Worm (Caenorhabditis elegans) whole organism, L1 larva: ENCODE data around the gene ins-15.

Experiments used
- C16A3.4 ChIP-seq: fragments of 150-350 bp; optimal IDR thresholded peaks from 2 replicates; lab custom pipeline; 2014; ENCODE audit warnings: missing biosample characterization, missing genetic modification characterization
- C34B4.2 ChIP-seq: sonication (generic microtip); optimal IDR thresholded peaks from 2 replicates; lab custom pipeline; 2017; ENCODE audit warnings: mild to moderate bottlenecking, missing genetic modification characterization, missing compliant biosample characterization
- aha-1 ChIP-seq: fragments of 150-350 bp; optimal IDR thresholded peaks from 2 replicates; lab custom pipeline; 2014; ENCODE audit warnings: missing biosample characterization, missing genetic modification characterization
- alr-1 ChIP-seq: fragments of 200-800 bp; sonication (Bioruptor generic); optimal IDR thresholded peaks from 2 replicates; lab custom pipeline; 2018; ENCODE audit warnings: borderline replicate concordance, mild to moderate bottlenecking, missing genetic modification characterization, missing compliant biosample characterization
- aly-2 ChIP-seq: fragments of 150-350 bp; optimal IDR thresholded peaks from 2 replicates; lab custom pipeline; 2014; ENCODE audit warnings: missing biosample characterization, missing genetic modification characterization
- ama-1 ChIP-seq: fragments of 150-350 bp; optimal IDR thresholded peaks from 2 replicates; lab custom pipeline; 2014
- blmp-1 ChIP-seq: fragments of 150-350 bp; optimal IDR thresholded peaks from 2 replicates; lab custom pipeline; 2014; ENCODE audit warnings: missing biosample characterization, missing genetic modification characterization
- ceh-82 ChIP-seq, 3 experiments: fragments of 150-350 bp in 1 of 3; sonication (generic microtip) in 2 of 3; optimal IDR thresholded peaks; 2 replicates each; lab custom pipeline; 2014 to 2017; ENCODE audit warnings: missing biosample characterization in 3 of 3, missing genetic modification characterization in 3 of 3
- ceh-88 ChIP-seq: fragments of 200-800 bp; sonication (Bioruptor generic); IDR thresholded peaks from 2 replicates; pipeline ENCODE4 v1.3.6; 2022; ENCODE audit warnings: missing genetic modification characterization, missing compliant biosample characterization
- ces-1 ChIP-seq: fragments of 150-350 bp; optimal IDR thresholded peaks from 2 replicates; lab custom pipeline; 2014; ENCODE audit warnings: missing biosample characterization, missing genetic modification reagents, missing genetic modification characterization
- dsc-1 ChIP-seq: sonication (generic microtip); optimal IDR thresholded peaks from 2 replicates; lab custom pipeline; 2016; ENCODE audit warnings: mild to moderate bottlenecking, missing genetic modification characterization, missing compliant biosample characterization
- efl-1 ChIP-seq, 4 experiments: fragments of 150-350 bp; optimal IDR thresholded peaks in 3 of 4; peaks in 1 of 4; 1 replicate in 1 of 4; 2 replicates in 3 of 4; lab custom pipeline; 2014; ENCODE audit warnings: missing biosample characterization in 2 of 4, missing genetic modification characterization in 2 of 4, missing genetic modification reagents in 2 of 4
- egl-13 ChIP-seq: sonication (generic microtip); optimal IDR thresholded peaks from 2 replicates; lab custom pipeline; 2016; ENCODE audit warnings: missing genotype, missing genetic modification reagents, missing genetic modification characterization, missing compliant biosample characterization
- elt-2 ChIP-seq: sonication (generic microtip); optimal IDR thresholded peaks from 2 replicates; lab custom pipeline; 2016; ENCODE audit warnings: missing genetic modification characterization, mild to moderate bottlenecking, inconsistent platforms, missing compliant biosample characterization, missing genetic modification reagents
- fkh-8 ChIP-seq: sonication (generic microtip); optimal IDR thresholded peaks from 2 replicates; lab custom pipeline; 2016; ENCODE audit warnings: mild to moderate bottlenecking, missing genetic modification characterization, missing compliant biosample characterization
- grh-1 ChIP-seq: fragments of 200-800 bp; sonication (Bioruptor generic); IDR thresholded peaks from 2 replicates; pipeline ENCODE4 v1.3.6; 2022; ENCODE audit warnings: missing genetic modification reagents, missing genetic modification characterization, missing compliant biosample characterization
- hpl-2 ChIP-seq: fragments of 150-350 bp; optimal IDR thresholded peaks from 2 replicates; lab custom pipeline; 2014; ENCODE audit warnings: missing biosample characterization, missing genetic modification reagents, missing genetic modification characterization
- irx-1 ChIP-seq: sonication (generic microtip); optimal IDR thresholded peaks from 2 replicates; lab custom pipeline; 2016; ENCODE audit warnings: missing genetic modification characterization, missing compliant biosample characterization
- jun-1 ChIP-seq: fragments of 150-350 bp; optimal IDR thresholded peaks from 2 replicates; lab custom pipeline; 2014; ENCODE audit warnings: missing biosample characterization, missing genetic modification reagents, missing genetic modification characterization
- lin-13 ChIP-seq: fragments of 150-350 bp; optimal IDR thresholded peaks from 2 replicates; lab custom pipeline; 2014; ENCODE audit warnings: missing biosample characterization, missing genetic modification reagents, missing genetic modification characterization
- lin-14 ChIP-seq: fragments of 200-800 bp; sonication (Bioruptor generic); optimal IDR thresholded peaks from 2 replicates; lab custom pipeline; 2018; ENCODE audit warnings: mild to moderate bottlenecking, missing genetic modification characterization, moderate library complexity, missing compliant biosample characterization
- lin-15B ChIP-seq: fragments of 150-350 bp; sonication (generic microtip); optimal IDR thresholded peaks from 3 replicates; lab custom pipeline; 2014; ENCODE audit warnings: missing biosample characterization, missing genetic modification characterization
- lin-35 ChIP-seq, 2 experiments: fragments of 150-350 bp; optimal IDR thresholded peaks; 2 replicates each; lab custom pipeline; 2014; ENCODE audit warnings: missing biosample characterization in 2 of 2, missing genetic modification characterization in 2 of 2, missing genetic modification reagents in 2 of 2
- lir-3 ChIP-seq: sonication (generic microtip); optimal IDR thresholded peaks from 2 replicates; lab custom pipeline; 2016; ENCODE audit warnings: mild to moderate bottlenecking, missing genetic modification characterization, moderate library complexity, missing compliant biosample characterization; ENCODE audit not compliant: poor library complexity
- mab-9 ChIP-seq: fragments of 200-800 bp; sonication (Bioruptor generic); IDR thresholded peaks from 2 replicates; pipeline ENCODE4 v1.3.6; 2022; ENCODE audit warnings: missing genetic modification reagents, missing genetic modification characterization, missing compliant biosample characterization
- mdl-1 ChIP-seq, 2 experiments: fragments of 150-350 bp; optimal IDR thresholded peaks; 2 replicates each; lab custom pipeline; 2014 to 2017; ENCODE audit warnings: missing biosample characterization in 2 of 2, missing genetic modification characterization in 2 of 2, inconsistent platforms in 1 of 2
- mep-1 ChIP-seq: fragments of 150-350 bp; optimal IDR thresholded peaks from 2 replicates; lab custom pipeline; 2014; ENCODE audit warnings: missing biosample characterization, missing genetic modification characterization
- nhr-19 ChIP-seq: fragments of 200-800 bp; sonication (Bioruptor generic); conservative IDR thresholded peaks from 2 replicates; pipeline ENCODE4 v1.3.6; 2022; ENCODE audit warnings: missing genetic modification characterization, missing compliant biosample characterization
- nhr-20 ChIP-seq: sonication (generic microtip); optimal IDR thresholded peaks from 2 replicates; lab custom pipeline; 2016; ENCODE audit warnings: mild to moderate bottlenecking, missing genetic modification characterization, missing compliant biosample characterization
- nhr-237 ChIP-seq: fragments of 150-350 bp; optimal IDR thresholded peaks from 2 replicates; lab custom pipeline; 2014; ENCODE audit warnings: missing biosample characterization, missing genetic modification characterization
- nhr-47 ChIP-seq: sonication (generic microtip); optimal IDR thresholded peaks from 2 replicates; lab custom pipeline; 2016; ENCODE audit warnings: mild to moderate bottlenecking, missing genetic modification characterization, moderate library complexity, missing compliant biosample characterization
- nhr-71 ChIP-seq: sonication (generic microtip); optimal IDR thresholded peaks from 2 replicates; lab custom pipeline; 2016; ENCODE audit warnings: mild to moderate bottlenecking, missing genetic modification characterization, moderate library complexity, missing compliant biosample characterization
- nhr-76 ChIP-seq: sonication (generic microtip); optimal IDR thresholded peaks from 2 replicates; lab custom pipeline; 2017; ENCODE audit warnings: missing biosample characterization, missing genetic modification characterization
- nhr-77 ChIP-seq: fragments of 150-350 bp; optimal IDR thresholded peaks from 2 replicates; lab custom pipeline; 2014; ENCODE audit warnings: missing biosample characterization, missing genetic modification characterization
- nhr-84 ChIP-seq: sonication (generic microtip); optimal IDR thresholded peaks from 2 replicates; lab custom pipeline; 2017; ENCODE audit warnings: missing biosample characterization, missing genetic modification characterization
- nhr-85 ChIP-seq: sonication (generic microtip); peaks from one replicate; lab custom pipeline; 2016; ENCODE audit warnings: missing genetic modification characterization, inconsistent platforms, missing compliant biosample characterization
- nhr-90 ChIP-seq: sonication (generic microtip); optimal IDR thresholded peaks from 2 replicates; lab custom pipeline; 2016; ENCODE audit warnings: mild to moderate bottlenecking, missing genetic modification characterization, missing compliant biosample characterization; ENCODE audit not compliant: poor library complexity
- pax-3 ChIP-seq: fragments of 200-800 bp; sonication (Bioruptor generic); optimal IDR thresholded peaks from 2 replicates; lab custom pipeline; 2018; ENCODE audit warnings: mild to moderate bottlenecking, missing genetic modification characterization, moderate library complexity, missing compliant biosample characterization
- pqm-1 ChIP-seq: sonication (generic microtip); optimal IDR thresholded peaks from 3 replicates; lab custom pipeline; 2017; ENCODE audit warnings: missing biosample characterization, missing genetic modification characterization
- rnt-1 ChIP-seq: sonication (generic microtip); optimal IDR thresholded peaks from 2 replicates; lab custom pipeline; 2016; ENCODE audit warnings: mild to moderate bottlenecking, missing genetic modification characterization, moderate library complexity, missing compliant biosample characterization
- skn-1 ChIP-seq: fragments of 150-350 bp; optimal IDR thresholded peaks from 2 replicates; lab custom pipeline; 2014; ENCODE audit warnings: missing biosample characterization, missing genetic modification characterization
- snpc-4 ChIP-seq: fragments of 150-350 bp; optimal IDR thresholded peaks from 2 replicates; lab custom pipeline; 2014; ENCODE audit warnings: missing biosample characterization, missing genetic modification characterization
- snu-23 ChIP-seq: sonication (generic microtip); optimal IDR thresholded peaks from 2 replicates; lab custom pipeline; 2016; ENCODE audit warnings: missing genetic modification characterization, missing compliant biosample characterization
- swsn-7 ChIP-seq: sonication (generic microtip); optimal IDR thresholded peaks from 2 replicates; lab custom pipeline; 2016; ENCODE audit warnings: missing genetic modification characterization, missing compliant biosample characterization
- tbx-2 ChIP-seq: sonication (generic microtip); optimal IDR thresholded peaks from 2 replicates; lab custom pipeline; 2016; ENCODE audit warnings: missing genetic modification characterization, missing compliant biosample characterization
- unc-30 ChIP-seq: sonication (generic microtip); optimal IDR thresholded peaks from 2 replicates; lab custom pipeline; 2017; ENCODE audit warnings: missing biosample characterization, missing genetic modification characterization
- xbp-1 ChIP-seq: sonication (generic microtip); optimal IDR thresholded peaks from 2 replicates; lab custom pipeline; 2016; ENCODE audit warnings: missing genetic modification characterization, missing compliant biosample characterization
- zag-1 ChIP-seq: fragments of 150-350 bp; optimal IDR thresholded peaks from 2 replicates; lab custom pipeline; 2014; ENCODE audit warnings: missing biosample characterization, missing genetic modification characterization
- zip-4 ChIP-seq: fragments of 200-800 bp; sonication (Bioruptor generic); optimal IDR thresholded peaks from 2 replicates; lab custom pipeline; 2018; ENCODE audit warnings: mild to moderate bottlenecking, missing genetic modification characterization, moderate library complexity, missing compliant biosample characterization
- ztf-11 ChIP-seq, 2 experiments: sonication (generic microtip); optimal IDR thresholded peaks; 2 replicates each; lab custom pipeline; 2016 to 2017; ENCODE audit warnings: missing genetic modification characterization in 2 of 2, missing biosample characterization in 1 of 2, missing compliant biosample characterization in 1 of 2
- ztf-4 ChIP-seq: fragments of 150-350 bp; optimal IDR thresholded peaks from 2 replicates; lab custom pipeline; 2014; ENCODE audit warnings: missing biosample characterization, missing genetic modification characterization

The ins-15 gene

DNA sequence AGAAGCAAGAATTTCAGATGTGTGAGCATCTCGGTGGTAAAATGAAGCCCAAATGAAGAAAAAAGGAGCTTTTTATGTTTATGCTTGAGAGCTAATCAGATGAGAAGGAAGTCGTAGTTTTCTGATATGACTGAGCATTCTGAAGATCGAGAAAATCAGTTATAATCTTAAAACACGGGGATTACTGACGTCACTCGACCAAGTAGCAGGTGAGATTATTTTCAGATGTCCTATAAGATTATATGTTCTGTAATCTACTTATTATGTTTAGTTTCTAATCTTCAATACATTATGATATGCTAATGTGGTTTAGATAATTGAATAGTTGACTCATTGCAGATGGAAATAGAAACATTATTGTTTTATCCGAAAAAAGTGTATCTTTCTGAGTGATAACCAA, 1.2 kb upstream of the ins-15 start, which contains the start of gene ins-14 (continued):
- TF ChIP-seq alr-1 (no peak), mep-1 (tag; lab: Kevin White, UChicago) (no peak), rnt-1 (tag; lab: Kevin White, UChicago) (no peak), aly-2 (no peak), ces-1 (no peak), mab-9 (GFP tag; lab: Robert Waterston, UW) (no peak), elt-2 (tag; lab: Kevin White, UChicago) (no peak), aha-1 (tag; lab: Kevin White, UChicago) (no peak), zag-1 (tag; lab: Kevin White, UChicago) (no peak), nhr-20 (tag; lab: Kevin White, UChicago) (peak; percentile 4), irx-1 (no peak), egl-13 (tag; lab: Kevin White, UChicago) (peak; percentile 60), ceh-82 (tag; optimal IDR thresholded peaks at IDR 0.05; lab: Kevin White, UChicago) (no peak), pqm-1 (tag; lab: Kevin White, UChicago) (no peak)

DNA sequence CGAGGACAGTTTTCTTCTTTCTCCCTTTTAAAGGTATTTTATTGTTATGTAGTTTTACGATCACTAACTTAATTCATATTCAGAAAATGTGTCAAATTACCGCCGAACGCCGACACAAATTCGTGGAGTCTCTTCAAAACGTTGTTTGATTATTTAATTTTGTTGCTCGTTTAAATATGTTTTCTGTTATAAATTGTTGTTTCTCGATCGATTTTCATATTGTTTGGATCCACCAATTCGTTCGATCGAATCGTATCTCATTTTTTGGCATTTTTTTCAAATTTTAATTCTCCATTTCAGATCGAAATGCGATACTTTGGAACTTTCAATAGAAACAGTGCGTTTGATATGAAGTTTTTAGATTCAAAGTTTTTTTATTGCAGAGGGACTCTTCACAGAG, 1.9 kb downstream of the ins-15 start, which contains the start of gene F41G3.6:
TSS of gene F41G3.6 (plus strand) at position 301 of the 400 bp plus-strand sequence.
- TF ChIP-seq ceh-88 (no peak), lin-15B (no peak), ztf-4 (no peak), dsc-1 (tag; lab: Kevin White, UChicago) (no peak), nhr-90 (no peak), nhr-71 (tag; lab: Kevin White, UChicago) (no peak), C34B4.2 (tag; lab: Kevin White, UChicago) (no peak), unc-30 (tag; lab: Kevin White, UChicago) (no peak), grh-1 (GFP tag; lab: Robert Waterston, UW) (no peak), snu-23 (no peak)

ce11 chrII:6741428-6741827, 3.1 kb downstream of the ins-15 start, which contains the start of gene exos-8:
exos-8 (plus strand) TSS chrII:6741691.
- TF ChIP-seq lin-35 (GFP tag; optimal IDR thresholded peaks at IDR 0.05; lab: Kevin White, UChicago) = peak; percentile 34 to 82
- peak in 1 of 2 experiments; percentile 17 for TF ChIP-seq ztf-11 (tag; optimal IDR thresholded peaks at IDR 0.05; lab: Kevin White, UChicago)
- TF ChIP-seq tbx-2 (tag; lab: Kevin White, UChicago) = peak; percentile 56
- TF ChIP-seq nhr-19 (GFP tag; lab: Robert Waterston, UW) = peak; percentile 45
- peak; percentile 53 for TF ChIP-seq xbp-1
- no peak for TF ChIP-seq nhr-76
- TF ChIP-seq nhr-237 (tag; lab: Kevin White, UChicago) = no peak
- peak; percentile 68 to 76 for TF ChIP-seq efl-1 (optimal IDR thresholded peaks at IDR 0.05; lab: Kevin White, UChicago)
- TF ChIP-seq efl-1 (GFP tag; optimal IDR thresholded peaks at IDR 0.05 in 1 of 2; lab: Kevin White, UChicago) = peak; percentile 60 to 95
- peak; percentile 58 for TF ChIP-seq fkh-8 (tag; lab: Kevin White, UChicago)
- TF ChIP-seq swsn-7 (tag; lab: Kevin White, UChicago) = peak; percentile 37
- peak; percentile 15 for TF ChIP-seq snpc-4
- TF ChIP-seq zip-4 = no peak
- no peak for TF ChIP-seq nhr-84 (tag; lab: Kevin White, UChicago)
- peak; percentile 35 for TF ChIP-seq pax-3 (tag; lab: Kevin White, UChicago)
- TF ChIP-seq lin-15B = peak; percentile 81
- peak; percentile 6 for TF ChIP-seq skn-1
- peak; percentile 75 for TF ChIP-seq lir-3
- TF ChIP-seq jun-1 (tag; lab: Kevin White, UChicago) = peak; percentile 13
- TF ChIP-seq nhr-47 (tag; lab: Kevin White, UChicago) = peak; percentile 60
- TF ChIP-seq lin-14 (GFP tag; lab: Kevin White, UChicago) = peak; percentile 55
- peak; percentile 89 for TF ChIP-seq rnt-1 (tag; lab: Kevin White, UChicago)
- peak; percentile 65 for TF ChIP-seq C16A3.4 (tag; lab: Kevin White, UChicago)
- peak; percentile 13 for TF ChIP-seq nhr-90
- TF ChIP-seq ama-1 (lab: Kevin White, UChicago) = no peak
- TF ChIP-seq snu-23 = peak; percentile 66
- TF ChIP-seq blmp-1 (tag; lab: Kevin White, UChicago) = peak; percentile 55
- peak; percentile 63 for TF ChIP-seq nhr-77 (tag; lab: Kevin White, UChicago)
- peak; percentile 63 for TF ChIP-seq lin-13 (GFP tag; lab: Kevin White, UChicago)
- no peak for TF ChIP-seq irx-1
- TF ChIP-seq hpl-2 (GFP tag; lab: Kevin White, UChicago) = peak; percentile 9
- no peak for TF ChIP-seq mdl-1 (tag; optimal IDR thresholded peaks at IDR 0.05; lab: Kevin White, UChicago)
- TF ChIP-seq nhr-85 (tag; lab: Kevin White, UChicago) = peak; percentile 59
